Fruit fly (Drosophila melanogaster): Measurements from ENCODE around the gene DNAlig3.
A peak's percentile ranks its signal among the peaks of the same experiment; 100 is the strongest.

DNAlig3 gene

DNA sequence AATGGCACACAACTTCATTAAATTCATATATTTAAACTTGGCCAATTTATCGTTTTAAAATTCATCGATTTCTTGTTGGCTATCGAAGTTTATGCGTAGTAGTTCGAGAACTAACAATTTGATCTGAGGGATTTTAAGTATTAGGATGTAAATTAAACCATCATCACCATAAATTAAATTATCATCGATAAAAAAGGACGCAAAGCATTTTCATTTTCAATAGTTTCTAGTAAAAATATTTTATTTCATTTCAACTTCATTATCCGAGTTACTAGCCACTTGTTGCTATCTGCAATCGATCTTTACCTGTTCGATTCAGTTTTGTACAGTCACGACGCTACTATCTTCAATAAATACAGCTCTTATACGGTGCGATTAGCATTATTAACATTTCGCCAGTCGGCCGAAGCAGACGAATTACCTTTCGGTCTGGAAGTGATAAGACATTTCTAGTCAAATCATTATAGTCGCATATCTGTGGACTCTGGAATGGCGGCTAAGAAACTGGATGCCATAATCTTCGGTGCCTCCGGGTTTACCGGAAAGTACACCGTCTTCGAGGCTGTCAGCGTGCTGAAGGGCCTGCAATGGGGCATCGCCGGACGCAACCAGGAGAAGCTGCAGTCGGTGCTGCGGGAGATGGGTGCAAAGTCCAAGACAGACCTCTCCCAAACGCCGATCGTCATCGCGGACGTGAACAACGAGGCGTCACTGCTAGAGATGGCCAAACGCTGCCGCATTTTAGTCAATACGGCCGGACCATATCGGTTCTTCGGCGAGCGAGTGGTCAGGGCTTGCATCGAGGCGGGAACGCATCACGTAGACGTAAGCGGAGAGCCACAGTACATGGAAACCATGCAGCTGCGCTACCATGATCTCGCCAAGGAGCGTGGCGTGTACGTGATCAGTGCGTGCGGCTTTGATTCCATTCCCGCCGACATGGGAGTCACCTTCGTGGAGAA, 4.9 kb upstream of the DNAlig3 start, which contains the start of gene CG5167 (continued):
- TF ChIP-seq CG4617 (GFP tag; optimal IDR thresholded peaks at IDR 0.05; ENCODE audit: borderline replicate concordance) (no peak), lbe (GFP tag; optimal IDR thresholded peaks at IDR 0.05) (peak; percentile 12), CG9876 (GFP tag; optimal IDR thresholded peaks at IDR 0.05) (no peak), CG14441 (GFP tag; IDR thresholded peaks at IDR 0.05) (no peak), sr (GFP tag; IDR thresholded peaks at IDR 0.05) (no peak), lilli (GFP tag; optimal IDR thresholded peaks at IDR 0.05) (peak; percentile 45), CG10267 (tag; optimal IDR thresholded peaks at IDR 0.05) (peak; percentile 64), bbx (GFP tag; IDR thresholded peaks at IDR 0.05; ENCODE audit: partially characterized antibody) (0 out of 2 replicates have a peak, but pooled peaks have one; percentile 22), pzg (GFP tag; optimal IDR thresholded peaks at IDR 0.05) (peak; percentile 5), Poxn (GFP tag; IDR thresholded peaks at IDR 0.05) (no peak), sc (optimal IDR thresholded peaks at IDR 0.05) (no peak), sc (GFP tag; optimal IDR thresholded peaks at IDR 0.05) (no peak), CoRest (tag; optimal IDR thresholded peaks at IDR 0.05) (peak; percentile 45), Jarid2 (GFP tag; optimal IDR thresholded peaks at IDR 0.05) (no peak), CG15479 (GFP tag; optimal IDR thresholded peaks at IDR 0.05) (no peak), B-H2 (GFP tag; optimal IDR thresholded peaks at IDR 0.05) (no peak), NC2β (GFP tag; optimal IDR thresholded peaks at IDR 0.05) (no peak), CG8944 (GFP tag; optimal IDR thresholded peaks at IDR 0.05) (no peak), CG7357 (GFP tag; IDR thresholded peaks at IDR 0.05) (no peak), PHDP (tag; optimal IDR thresholded peaks at IDR 0.05) (peak; percentile 66), CG2199 (GFP tag; IDR thresholded peaks at IDR 0.05) (no peak), CG9817 (tag; optimal IDR thresholded peaks at IDR 0.05) (no peak), CG1832 (GFP tag; optimal IDR thresholded peaks at IDR 0.05) (no peak), CG6272 (GFP tag; IDR thresholded peaks at IDR 0.05) (no peak), dpn (GFP tag; optimal IDR thresholded peaks at IDR 0.05) (peak in 1 of 2 experiments; percentile 49), grn (GFP tag; optimal IDR thresholded peaks at IDR 0.05) (peak; percentile 93), Ptx1 (GFP tag; IDR thresholded peaks at IDR 0.05) (no peak), tgo (GFP tag; IDR thresholded peaks at IDR 0.05) (no peak), ash1 (GFP tag; optimal IDR thresholded peaks at IDR 0.05) (no peak), CG5245 (GFP tag; optimal IDR thresholded peaks at IDR 0.05) (no peak), insv (GFP tag; optimal IDR thresholded peaks at IDR 0.05) (peak in 1 of 2 experiments; percentile 4), CG3163 (GFP tag; optimal IDR thresholded peaks at IDR 0.05) (no peak), seq (GFP tag; IDR thresholded peaks at IDR 0.05) (no peak), corto (GFP tag; optimal IDR thresholded peaks at IDR 0.05) (peak; percentile 35), Dip3 (GFP tag; optimal IDR thresholded peaks at IDR 0.05) (peak; percentile 7), CG4282 (GFP tag; optimal IDR thresholded peaks at IDR 0.05) (peak; percentile 18), inv (GFP tag; IDR thresholded peaks at IDR 0.05; ENCODE audit: partially characterized antibody) (no peak), CG3065 (GFP tag; optimal IDR thresholded peaks at IDR 0.05) (no peak), lab (GFP tag; optimal IDR thresholded peaks at IDR 0.05) (peak; percentile 54), CG6254 (GFP tag; optimal IDR thresholded peaks at IDR 0.05) (no peak), so (GFP tag; IDR thresholded peaks at IDR 0.05) (0 out of 3 replicates have a peak, but pooled peaks have one; percentile 21), D19B (GFP tag; optimal IDR thresholded peaks at IDR 0.05) (peak; percentile 21), fd3F (GFP tag; optimal IDR thresholded peaks at IDR 0.05) (peak; percentile 3), CG30020 (tag; optimal IDR thresholded peaks at IDR 0.05) (peak; percentile 5), nerfin-2 (GFP tag; IDR thresholded peaks at IDR 0.05; ENCODE audit: partially characterized antibody) (peak; percentile 23; the same call in 1 of the 2 replicates), Med (GFP tag) (peak; percentile 55), mam (GFP tag; optimal IDR thresholded peaks at IDR 0.05) (no peak), wdn (GFP tag; IDR thresholded peaks at IDR 0.05) (no peak), CG2712 (tag; optimal IDR thresholded peaks at IDR 0.05) (peak; percentile 64)

Measured in whole organism, embryonic.